Worm (Caenorhabditis elegans) whole organism, midembryonic: ENCODE results near the gene srsx-12.

ENCODE experiments used
- T22C8.4 ChIP-seq: fragments of 200-800 bp; sonication (Bioruptor generic); IDR thresholded peaks from 2 replicates; pipeline ENCODE4 v1.3.6; 2022; ENCODE audit warnings: missing genetic modification characterization, missing compliant biosample characterization
- cog-1 ChIP-seq: sonication (generic microtip); optimal IDR thresholded peaks from 2 replicates; lab custom pipeline; 2016; ENCODE audit warnings: missing genetic modification characterization, missing compliant biosample characterization
- flt-1 ChIP-seq: fragments of 200-800 bp; sonication (Bioruptor generic); IDR thresholded peaks from 2 replicates; pipeline ENCODE4 v1.3.6; 2022; ENCODE audit warnings: missing genetic modification characterization, missing compliant biosample characterization
- klf-2 ChIP-seq: fragments of 200-800 bp; sonication (Bioruptor generic); conservative IDR thresholded peaks from 2 replicates; pipeline ENCODE4 v1.3.6; 2022; ENCODE audit warnings: missing genetic modification reagents, missing genetic modification characterization, missing compliant biosample characterization
- med-1 ChIP-seq: sonication (generic microtip); optimal IDR thresholded peaks from 2 replicates; lab custom pipeline; 2017; ENCODE audit warnings: missing genetic modification characterization, mild to moderate bottlenecking, missing compliant biosample characterization, antibody characterized with exemption, missing genetic modification reagents; ENCODE audit not compliant: insufficient read depth
- ref-1 ChIP-seq: fragments of 200-800 bp; sonication (Bioruptor generic); conservative IDR thresholded peaks from 2 replicates; pipeline ENCODE4 v1.3.6; 2022; ENCODE audit warnings: missing genetic modification reagents, missing genetic modification characterization, missing compliant biosample characterization
- tab-1 ChIP-seq: fragments of 200-800 bp; sonication (Bioruptor generic); IDR thresholded peaks from 2 replicates; pipeline ENCODE4 v1.3.6; 2022; ENCODE audit warnings: missing genetic modification characterization, missing compliant biosample characterization
- ztf-23 ChIP-seq: fragments of 200-800 bp; sonication (Bioruptor generic); IDR thresholded peaks from 2 replicates; pipeline ENCODE4 v1.3.6; 2022; ENCODE audit warnings: missing genetic modification reagents, missing genetic modification characterization, missing compliant biosample characterization
- ztf-29 ChIP-seq: fragments of 200-800 bp; sonication (Bioruptor generic); IDR thresholded peaks from 2 replicates; pipeline ENCODE4 v1.3.6; 2022; ENCODE audit warnings: missing genetic modification reagents, missing genetic modification characterization, missing compliant biosample characterization

srsx-12 gene

DNA sequence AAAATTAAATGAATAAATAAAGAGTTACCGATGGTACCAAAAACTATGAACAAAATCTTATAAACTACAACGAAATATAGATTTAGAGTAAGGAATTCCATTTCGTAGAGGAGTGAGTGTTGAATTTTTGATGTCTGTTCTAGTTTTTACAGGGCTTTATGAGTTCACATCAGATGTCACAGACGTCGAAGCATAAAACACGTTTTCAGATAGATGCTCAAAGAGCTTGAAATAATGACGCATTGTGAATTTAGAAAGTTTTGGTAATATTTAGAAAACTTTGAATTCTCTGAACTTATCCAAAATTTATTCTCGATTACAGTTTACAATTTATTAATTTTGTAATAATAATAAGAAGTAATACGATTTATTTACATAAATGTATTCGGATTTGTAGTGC lies 7.8 kb downstream of the srsx-12 start, which contains the start of gene srsx-9:
Gene srsx-9, minus strand, starts transcription at position 101 of the 400 bp plus-strand sequence.
- TF ChIP-seq ztf-29 (GFP tag; lab: Robert Waterston, UW) (no peak), T22C8.4 (GFP tag; lab: Robert Waterston, UW) (no peak), cog-1 (tag; lab: Kevin White, UChicago) (no peak), tab-1 (GFP tag; lab: Robert Waterston, UW) (no peak), ref-1 (GFP tag; lab: Robert Waterston, UW) (no peak), ztf-23 (GFP tag; lab: Robert Waterston, UW) (no peak), klf-2 (no peak), flt-1 (GFP tag; lab: Robert Waterston, UW) (no peak), med-1 (GFP tag; lab: Kevin White, UChicago) (no peak)

DNA sequence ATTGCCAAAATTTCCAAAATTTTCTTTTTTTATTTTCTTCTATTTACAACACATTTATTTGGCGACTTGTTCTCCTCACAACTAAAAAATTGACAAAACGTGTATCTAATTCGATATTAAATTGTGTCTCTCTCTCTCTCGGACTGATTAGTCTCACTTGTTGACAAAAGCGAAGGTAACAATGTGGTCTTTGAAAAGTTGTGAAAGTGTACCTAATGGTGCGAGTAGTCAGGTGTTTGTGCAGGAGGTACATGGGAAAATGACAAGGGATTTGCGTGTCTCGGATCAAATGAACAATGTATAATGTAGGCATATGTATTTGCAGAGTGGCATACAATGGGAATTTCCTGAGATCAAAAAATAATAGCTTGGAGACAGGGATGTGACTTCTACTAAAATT lies 11.3 kb downstream of the srsx-12 start:
- TF ChIP-seq cog-1 (tag; lab: Kevin White, UChicago) (no peak), tab-1 (GFP tag; lab: Robert Waterston, UW) (no peak), ref-1 (GFP tag; lab: Robert Waterston, UW) (no peak), flt-1 (GFP tag; lab: Robert Waterston, UW) (no peak), med-1 (GFP tag; lab: Kevin White, UChicago) (no peak), ztf-29 (GFP tag; lab: Robert Waterston, UW) (no peak), klf-2 (no peak), ztf-23 (GFP tag; lab: Robert Waterston, UW) (no peak), T22C8.4 (GFP tag; lab: Robert Waterston, UW) (no peak)

DNA sequence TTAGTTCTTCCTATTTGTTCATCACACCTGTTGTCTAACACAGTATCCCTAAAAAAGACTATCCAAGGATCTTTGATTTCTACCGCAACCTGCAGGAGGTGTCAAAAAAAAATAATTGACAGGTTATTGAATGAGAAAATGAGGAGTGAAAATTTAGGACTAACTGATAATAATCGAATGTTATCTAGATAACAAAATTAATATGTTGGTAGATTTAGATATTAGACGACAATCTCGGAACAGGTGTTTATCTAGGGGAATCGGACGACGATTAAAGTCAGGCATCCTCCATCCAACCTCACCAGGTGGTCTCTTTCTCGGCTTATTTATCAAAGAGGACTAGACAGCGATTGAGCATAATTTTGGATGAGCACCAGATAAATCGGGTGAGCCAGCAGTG lies 12.0 kb downstream of the srsx-12 start:
- TF ChIP-seq ref-1 (GFP tag; lab: Robert Waterston, UW) (no peak), ztf-29 (GFP tag; lab: Robert Waterston, UW) (no peak)

DNA sequence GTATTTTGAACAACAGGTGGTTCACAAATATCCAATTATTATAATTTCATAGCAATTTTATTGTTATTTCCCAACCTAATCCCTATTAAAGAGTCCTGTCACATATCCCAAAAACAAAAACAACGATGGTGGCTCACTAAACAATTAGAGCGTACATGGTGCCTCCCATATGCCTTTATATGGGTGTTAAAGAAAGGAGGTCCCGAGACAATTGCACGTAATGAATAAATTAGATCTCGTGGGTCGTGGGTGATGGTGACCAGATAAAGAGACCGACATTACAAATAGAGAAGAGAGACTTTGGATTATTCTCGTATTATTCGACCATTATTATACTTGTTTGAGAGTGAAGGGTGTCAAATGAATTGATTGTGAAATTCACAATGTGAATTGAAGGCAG lies 13.5 kb downstream of the srsx-12 start:
- TF ChIP-seq cog-1 (tag; lab: Kevin White, UChicago) (peak; percentile 6), T22C8.4 (GFP tag; lab: Robert Waterston, UW) (no peak), flt-1 (GFP tag; lab: Robert Waterston, UW) (no peak)

DNA sequence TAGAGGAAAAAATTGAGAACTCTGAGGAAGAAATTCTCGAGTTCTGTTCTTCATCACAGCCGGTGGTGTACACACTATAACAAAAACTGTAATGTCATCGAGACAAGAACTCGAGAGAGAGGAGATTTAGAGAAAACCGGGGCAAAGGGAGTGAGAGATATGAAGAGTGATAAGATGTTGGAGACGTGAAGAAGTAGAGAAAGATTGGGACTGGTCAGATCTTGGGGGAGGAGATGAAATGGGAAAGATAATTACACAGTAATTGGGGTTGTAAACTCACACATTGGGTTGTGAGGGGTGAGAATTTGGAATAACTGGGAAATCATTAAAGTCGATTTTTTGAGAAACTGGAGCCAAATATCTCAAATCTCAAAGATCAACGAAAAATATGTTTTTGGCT lies 15.0 kb downstream of the srsx-12 start:
- TF ChIP-seq T22C8.4 (GFP tag; lab: Robert Waterston, UW) (no peak), ztf-29 (GFP tag; lab: Robert Waterston, UW) (no peak), med-1 (GFP tag; lab: Kevin White, UChicago) (no peak), tab-1 (GFP tag; lab: Robert Waterston, UW) (no peak), cog-1 (tag; lab: Kevin White, UChicago) (no peak), flt-1 (GFP tag; lab: Robert Waterston, UW) (no peak), klf-2 (no peak), ref-1 (GFP tag; lab: Robert Waterston, UW) (no peak), ztf-23 (GFP tag; lab: Robert Waterston, UW) (no peak)

DNA sequence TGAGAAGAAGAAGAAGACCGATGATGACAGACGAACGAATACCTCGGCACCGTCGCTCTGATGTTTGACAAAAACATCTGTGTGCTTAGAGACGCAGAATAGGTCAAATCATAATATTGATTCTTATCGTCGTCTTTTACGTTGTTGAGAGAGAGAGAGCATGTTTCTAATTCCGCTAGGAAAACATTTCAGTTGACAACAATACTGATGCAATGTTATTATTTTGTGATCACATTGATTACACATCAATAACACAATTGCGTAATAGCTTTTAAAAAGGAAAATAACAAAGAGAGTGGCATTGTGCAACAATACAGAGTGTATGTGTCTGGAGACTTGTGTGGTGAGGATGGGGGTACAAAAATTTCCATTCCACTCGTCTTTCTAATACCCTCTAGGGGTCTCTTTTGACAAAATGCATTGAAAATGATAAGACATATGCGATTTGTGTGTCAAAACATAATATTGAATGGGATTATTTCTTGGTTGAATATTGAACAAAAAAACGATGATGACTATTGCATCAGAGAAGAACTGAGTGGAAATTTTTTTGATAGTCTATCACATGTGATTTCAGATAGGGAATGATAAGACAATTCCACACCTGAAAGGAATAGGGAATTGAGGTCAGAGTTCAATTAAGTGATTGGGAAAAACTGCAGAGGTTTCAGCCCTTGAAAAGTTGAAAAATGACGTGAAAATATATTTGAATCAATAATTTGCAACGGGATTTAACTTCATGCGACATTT lies 15.9 kb downstream of the srsx-12 start:
- no peak for TF ChIP-seq tab-1 (GFP tag; lab: Robert Waterston, UW)
- no peak for TF ChIP-seq flt-1 (GFP tag; lab: Robert Waterston, UW)
- TF ChIP-seq med-1 (GFP tag; lab: Kevin White, UChicago): no peak
- no peak for TF ChIP-seq klf-2
- TF ChIP-seq ztf-29 (GFP tag; lab: Robert Waterston, UW): no peak
- TF ChIP-seq ref-1 (GFP tag; lab: Robert Waterston, UW): no peak
- no peak for TF ChIP-seq ztf-23 (GFP tag; lab: Robert Waterston, UW)

DNA sequence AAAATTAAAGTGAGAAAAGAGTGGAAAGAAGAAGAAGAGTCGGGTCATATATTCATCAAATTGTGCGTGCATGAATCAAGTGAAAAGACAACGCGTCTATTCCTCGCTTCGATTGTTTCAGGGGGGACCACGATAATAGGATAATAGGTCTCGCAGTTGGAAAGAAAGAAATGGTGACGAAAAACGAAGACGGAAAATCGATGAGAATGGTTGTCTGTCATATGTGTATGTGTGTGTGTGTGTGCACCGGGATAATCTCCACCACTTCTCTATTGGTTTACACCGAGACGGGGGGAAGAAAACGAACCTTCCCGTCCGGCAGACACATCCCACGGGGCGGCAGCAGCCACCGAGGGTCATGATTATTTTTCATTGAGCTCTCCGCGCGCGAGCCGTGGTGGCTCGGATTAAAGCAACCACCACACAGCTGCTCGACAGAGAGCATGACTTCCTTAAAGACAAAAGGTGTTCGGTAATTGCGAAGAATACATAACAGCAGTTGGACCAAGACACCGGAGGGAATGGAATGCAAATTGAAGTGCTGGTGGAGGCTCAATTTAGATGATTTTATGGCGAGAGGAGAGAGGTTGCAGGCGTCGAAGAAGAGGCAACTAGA lies 16.6 kb downstream of the srsx-12 start:
- peak; percentile 27 for TF ChIP-seq cog-1 (tag; lab: Kevin White, UChicago)
- TF ChIP-seq tab-1 (GFP tag; lab: Robert Waterston, UW): 0 out of 2 replicates have a peak, but pooled peaks have one; percentile 64
- TF ChIP-seq ztf-29 (GFP tag; lab: Robert Waterston, UW): no peak
- TF ChIP-seq T22C8.4 (GFP tag; lab: Robert Waterston, UW): no peak

DNA sequence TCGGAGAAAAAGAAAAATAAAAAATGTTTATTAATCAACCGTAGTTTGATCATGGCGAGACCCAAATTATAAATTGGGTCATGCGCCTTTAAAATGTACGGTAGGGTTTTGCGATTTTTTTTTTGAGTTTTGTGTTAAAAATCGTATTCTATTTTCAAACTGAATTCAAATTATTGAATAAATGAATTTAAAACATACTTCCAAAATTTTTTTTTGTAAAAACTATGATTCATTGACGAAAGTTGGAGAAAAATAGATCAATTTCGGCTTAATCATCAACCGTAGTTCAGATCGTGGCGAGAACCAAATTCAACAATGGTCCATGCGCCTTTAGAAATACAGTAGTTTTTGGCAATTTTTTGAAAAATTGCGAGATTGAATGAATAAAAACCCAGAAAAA lies 17.2 kb downstream of the srsx-12 start:
- TF ChIP-seq klf-2: no peak

DNA sequence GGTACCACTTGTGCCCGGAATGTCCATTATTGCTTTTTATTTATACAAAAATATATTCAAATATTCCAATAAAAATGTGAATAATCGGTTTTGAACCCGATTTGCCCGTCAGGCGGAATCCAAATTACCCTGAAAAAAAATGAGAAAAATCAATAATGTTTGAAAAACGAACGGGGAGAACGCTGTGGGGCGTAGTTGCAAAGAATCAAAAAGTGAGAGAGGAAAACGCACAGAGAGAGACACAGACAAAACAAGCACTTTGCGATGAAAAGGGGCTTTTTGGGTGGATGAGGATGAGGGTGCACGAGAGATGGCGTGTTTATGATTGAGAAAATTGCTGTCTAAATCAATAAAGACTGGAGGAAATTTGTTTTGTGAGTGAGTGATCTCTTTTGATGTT lies 17.8 kb downstream of the srsx-12 start, which contains the start of gene tam-1:
Gene tam-1, minus strand, starts transcription at position 135 of the 400 bp plus-strand sequence.
- TF ChIP-seq flt-1 (GFP tag; lab: Robert Waterston, UW) (no peak), ref-1 (GFP tag; lab: Robert Waterston, UW) (no peak), tab-1 (GFP tag; lab: Robert Waterston, UW) (no peak), klf-2 (no peak), ztf-29 (GFP tag; lab: Robert Waterston, UW) (0 out of 2 replicates have a peak, but pooled peaks have one; percentile 9), T22C8.4 (GFP tag; lab: Robert Waterston, UW) (peak; percentile 50; the same call in 1 of the 2 replicates)

DNA sequence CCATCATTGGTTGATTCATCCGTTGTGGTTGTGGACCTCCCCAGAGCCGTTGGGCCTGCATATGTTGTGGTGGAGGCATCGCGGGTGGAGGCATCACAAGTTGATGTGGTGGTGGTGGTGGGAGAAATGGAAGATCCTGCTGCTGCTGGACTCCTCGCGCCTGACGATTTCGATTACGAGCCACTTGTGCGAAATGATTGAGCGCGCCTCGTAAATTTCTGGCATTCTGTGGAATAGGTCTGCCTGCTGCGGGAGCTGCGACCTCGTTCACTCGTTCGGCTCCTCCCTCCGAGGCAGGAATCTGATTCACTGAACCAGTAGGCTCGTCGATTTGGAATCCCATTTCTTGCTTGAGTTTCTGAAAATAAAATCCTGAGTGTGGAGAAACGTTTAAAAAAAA lies 20.1 kb downstream of the srsx-12 start:
- TF ChIP-seq cog-1 (tag; lab: Kevin White, UChicago) (no peak), klf-2 (0 out of 2 replicates have a peak, but pooled peaks have one; percentile 22)
